Worm (Caenorhabditis elegans) whole organism, late embryonic: ENCODE measurements around the gene R05H10.1.
A peak's percentile ranks its signal among the peaks of the same experiment; 100 is the strongest.

Experiments
- K02D7.2 ChIP-seq: sonication (generic microtip); optimal IDR thresholded peaks from 2 replicates; lab custom pipeline; 2017; ENCODE audit warnings: mild to moderate bottlenecking, missing genetic modification characterization, missing compliant biosample characterization
- K09A11.1 ChIP-seq: sonication (generic microtip); optimal IDR thresholded peaks from 2 replicates; lab custom pipeline; 2017; ENCODE audit warnings: antibody characterized with exemption, mild to moderate bottlenecking, missing genetic modification characterization, missing compliant biosample characterization; ENCODE audit not compliant: insufficient read depth
- T23F11.4 ChIP-seq: fragments of 200-800 bp; sonication (Bioruptor generic); optimal IDR thresholded peaks from 2 replicates; lab custom pipeline; 2018; ENCODE audit warnings: mild to moderate bottlenecking, missing genetic modification characterization, missing compliant biosample characterization
- Y22D7AL.16 ChIP-seq: sonication (generic microtip); optimal IDR thresholded peaks from 2 replicates; lab custom pipeline; 2016; ENCODE audit warnings: missing genetic modification characterization, missing compliant biosample characterization
- ama-1 ChIP-seq: fragments of 150-350 bp; optimal IDR thresholded peaks from 2 replicates; lab custom pipeline; 2014
- ceh-14 ChIP-seq: sonication (generic microtip); optimal IDR thresholded peaks from 2 replicates; lab custom pipeline; 2016; ENCODE audit warnings: missing genotype, missing genetic modification characterization, missing compliant biosample characterization
- ceh-18 ChIP-seq: sonication (generic microtip); optimal IDR thresholded peaks from 2 replicates; lab custom pipeline; 2016; ENCODE audit warnings: missing genetic modification characterization, missing compliant biosample characterization
- ceh-19 ChIP-seq: fragments of 200-800 bp; sonication (Bioruptor generic); optimal IDR thresholded peaks from 2 replicates; lab custom pipeline; 2018; ENCODE audit warnings: mild to moderate bottlenecking, missing genetic modification characterization, missing compliant biosample characterization
- ceh-2 ChIP-seq: sonication (generic microtip); optimal IDR thresholded peaks from 2 replicates; lab custom pipeline; 2016; ENCODE audit warnings: missing genotype, missing genetic modification characterization, missing compliant biosample characterization
- ceh-22 ChIP-seq: sonication (generic microtip); optimal IDR thresholded peaks from 2 replicates; lab custom pipeline; 2017; ENCODE audit warnings: missing biosample characterization, missing genetic modification characterization
- ceh-24 ChIP-seq: sonication (generic microtip); optimal IDR thresholded peaks from 2 replicates; lab custom pipeline; 2016; ENCODE audit warnings: mild to moderate bottlenecking, missing genetic modification characterization, missing compliant biosample characterization
- ceh-30 ChIP-seq: fragments of 150-350 bp; optimal IDR thresholded peaks from 2 replicates; lab custom pipeline; 2014; ENCODE audit warnings: missing biosample characterization, missing genetic modification characterization
- ceh-31 ChIP-seq: sonication (generic microtip); optimal IDR thresholded peaks from 2 replicates; lab custom pipeline; 2016; ENCODE audit warnings: missing genetic modification characterization, missing compliant biosample characterization
- che-1 ChIP-seq: sonication (generic microtip); optimal IDR thresholded peaks from 2 replicates; lab custom pipeline; 2016; ENCODE audit warnings: mild to moderate bottlenecking, missing genetic modification characterization, missing compliant biosample characterization
- dve-1 ChIP-seq: sonication (generic microtip); optimal IDR thresholded peaks from 2 replicates; lab custom pipeline; 2017; ENCODE audit warnings: antibody characterized with exemption, mild to moderate bottlenecking, missing genetic modification characterization, missing compliant biosample characterization
- elt-2 ChIP-seq: sonication (generic microtip); optimal IDR thresholded peaks from 2 replicates; lab custom pipeline; 2016; ENCODE audit warnings: missing genetic modification reagents, missing genetic modification characterization, missing compliant biosample characterization
- ets-4 ChIP-seq: sonication (generic microtip); optimal IDR thresholded peaks from 2 replicates; lab custom pipeline; 2016; ENCODE audit warnings: missing genetic modification characterization, missing compliant biosample characterization
- fax-1 ChIP-seq: sonication (generic microtip); optimal IDR thresholded peaks from 2 replicates; lab custom pipeline; 2016; ENCODE audit warnings: missing genotype, missing genetic modification characterization, missing compliant biosample characterization
- fkh-10 ChIP-seq: fragments of 150-350 bp; optimal IDR thresholded peaks from 2 replicates; lab custom pipeline; 2014; ENCODE audit warnings: missing biosample characterization, missing genetic modification reagents, missing genetic modification characterization
- gmeb-2 ChIP-seq: sonication (generic microtip); optimal IDR thresholded peaks from 2 replicates; lab custom pipeline; 2016; ENCODE audit warnings: missing genetic modification characterization, inconsistent platforms, missing compliant biosample characterization
- hlh-13 ChIP-seq: fragments of 200-800 bp; sonication (Bioruptor generic); optimal IDR thresholded peaks from 2 replicates; lab custom pipeline; 2018; ENCODE audit warnings: mild to moderate bottlenecking, missing genetic modification characterization, missing compliant biosample characterization
- hlh-15 ChIP-seq: sonication (generic microtip); optimal IDR thresholded peaks from 2 replicates; lab custom pipeline; 2016; ENCODE audit warnings: missing genetic modification characterization, missing compliant biosample characterization
- hlh-30 ChIP-seq: sonication (generic microtip); optimal IDR thresholded peaks from 2 replicates; lab custom pipeline; 2017; ENCODE audit warnings: antibody characterized with exemption, missing genetic modification characterization, missing compliant biosample characterization; ENCODE audit not compliant: insufficient read depth
- hlh-8 ChIP-seq: sonication (generic microtip); optimal IDR thresholded peaks from 2 replicates; lab custom pipeline; 2016; ENCODE audit warnings: missing genotype, missing genetic modification characterization, missing compliant biosample characterization
- madf-2 ChIP-seq: sonication (generic microtip); optimal IDR thresholded peaks from 2 replicates; lab custom pipeline; 2017; ENCODE audit warnings: missing genetic modification characterization, missing compliant biosample characterization
- mec-3 ChIP-seq: sonication (generic microtip); optimal IDR thresholded peaks from 2 replicates; lab custom pipeline; 2016; ENCODE audit warnings: borderline replicate concordance, missing genetic modification characterization, missing compliant biosample characterization
- nfya-1 ChIP-seq: sonication (generic microtip); optimal IDR thresholded peaks from 2 replicates; lab custom pipeline; 2017; ENCODE audit warnings: missing genetic modification characterization, mild to moderate bottlenecking, missing compliant biosample characterization, antibody characterized with exemption, moderate library complexity
- nhr-11 ChIP-seq: fragments of 150-350 bp; optimal IDR thresholded peaks from 2 replicates; lab custom pipeline; 2014; ENCODE audit warnings: missing biosample characterization, missing genetic modification characterization
- nhr-232 ChIP-seq: sonication (generic microtip); optimal IDR thresholded peaks from 2 replicates; lab custom pipeline; 2016; ENCODE audit warnings: missing genetic modification characterization, missing compliant biosample characterization
- pag-3 ChIP-seq: sonication (generic microtip); optimal IDR thresholded peaks from 2 replicates; lab custom pipeline; 2016; ENCODE audit warnings: missing compliant biosample characterization, missing genetic modification characterization, borderline replicate concordance
- pat-9 ChIP-seq: fragments of 200-800 bp; sonication (Bioruptor generic); optimal IDR thresholded peaks from 2 replicates; lab custom pipeline; 2018; ENCODE audit warnings: mild to moderate bottlenecking, missing genetic modification characterization, moderate library complexity, missing compliant biosample characterization
- pax-1 ChIP-seq: fragments of 150-350 bp; optimal IDR thresholded peaks from 2 replicates; lab custom pipeline; 2014; ENCODE audit warnings: missing biosample characterization, missing genetic modification characterization
- pha-2 ChIP-seq: sonication (generic microtip); optimal IDR thresholded peaks from 2 replicates; lab custom pipeline; 2017; ENCODE audit warnings: mild to moderate bottlenecking, missing genetic modification characterization, missing compliant biosample characterization
- pha-4 ChIP-seq: fragments of 150-350 bp; optimal IDR thresholded peaks from 2 replicates; lab custom pipeline; 2018; ENCODE audit warnings: missing biosample characterization, missing genetic modification reagents, missing genetic modification characterization
- pros-1 ChIP-seq: fragments of 150-350 bp; optimal IDR thresholded peaks from 2 replicates; lab custom pipeline; 2014; ENCODE audit warnings: missing biosample characterization, missing genetic modification reagents, missing genetic modification characterization
- ref-2 ChIP-seq: sonication (generic microtip); optimal IDR thresholded peaks from 2 replicates; lab custom pipeline; 2016; ENCODE audit warnings: missing genetic modification characterization, missing compliant biosample characterization
- rnt-1 ChIP-seq: sonication (generic microtip); optimal IDR thresholded peaks from 2 replicates; lab custom pipeline; 2016; ENCODE audit warnings: missing genetic modification characterization, missing compliant biosample characterization
- sox-4 ChIP-seq: sonication (generic microtip); optimal IDR thresholded peaks from 2 replicates; lab custom pipeline; 2017; ENCODE audit warnings: mild to moderate bottlenecking, missing genetic modification characterization, inconsistent platforms, missing compliant biosample characterization
- tbx-2 ChIP-seq: sonication (generic microtip); optimal IDR thresholded peaks from 2 replicates; lab custom pipeline; 2016; ENCODE audit warnings: missing genetic modification characterization, missing compliant biosample characterization
- tbx-7 ChIP-seq: sonication (generic microtip); optimal IDR thresholded peaks from 2 replicates; lab custom pipeline; 2016; ENCODE audit warnings: missing genotype, missing genetic modification characterization, missing compliant biosample characterization
- unc-42 ChIP-seq: sonication (generic microtip); optimal IDR thresholded peaks from 2 replicates; lab custom pipeline; 2016; ENCODE audit warnings: missing genotype, missing genetic modification characterization, missing compliant biosample characterization
- unc-86 ChIP-seq: sonication (generic microtip); optimal IDR thresholded peaks from 2 replicates; lab custom pipeline; 2016; ENCODE audit warnings: missing genetic modification characterization, missing compliant biosample characterization
- ztf-16 ChIP-seq: sonication (generic microtip); optimal IDR thresholded peaks from 2 replicates; lab custom pipeline; 2017; ENCODE audit warnings: missing genetic modification characterization, missing compliant biosample characterization

R05H10.1 gene

ce11 chrII:14816086-14816485 lies 35.5 kb upstream of the R05H10.1 start:
- TF ChIP-seq nhr-232 (tag; lab: Kevin White, UChicago) (no peak), dve-1 (tag; lab: Kevin White, UChicago) (no peak), ztf-16 (tag; lab: Kevin White, UChicago) (no peak), ets-4 (tag; lab: Kevin White, UChicago) (no peak), sox-4 (no peak), ceh-22 (no peak), hlh-30 (tag; lab: Kevin White, UChicago) (no peak), hlh-13 (GFP tag; lab: Kevin White, UChicago) (no peak), fax-1 (tag; lab: Kevin White, UChicago) (no peak), pag-3 (no peak)

ce11 chrII:14818376-14818775 lies 33.2 kb upstream of the R05H10.1 start, which contains the start of gene nhr-61:
Gene nhr-61 (minus strand): TSS chrII:14818543.
- TF ChIP-seq nfya-1 (no peak), ceh-24 (tag; lab: Kevin White, UChicago) (no peak), nhr-232 (tag; lab: Kevin White, UChicago) (no peak), K02D7.2 (no peak), ceh-22 (no peak), K09A11.1 (tag; lab: Kevin White, UChicago) (no peak), mec-3 (tag; lab: Kevin White, UChicago) (no peak), sox-4 (no peak), hlh-15 (no peak), gmeb-2 (tag; lab: Kevin White, UChicago) (no peak), ceh-30 (tag; lab: Kevin White, UChicago) (no peak), tbx-7 (tag; lab: Kevin White, UChicago) (no peak), T23F11.4 (GFP tag; lab: Kevin White, UChicago) (no peak), fkh-10 (GFP tag; lab: Kevin White, UChicago) (no peak), pha-4 (tag; lab: Kevin White, UChicago) (no peak)

- TF ChIP-seq K02D7.2 (no peak), dve-1 (tag; lab: Kevin White, UChicago) (peak; percentile 86)
Measured at ce11 chrII:14819258-14819985, 32.2 kb upstream of the R05H10.1 start.

- TF ChIP-seq nhr-232 (tag; lab: Kevin White, UChicago) = no peak
- no peak for TF ChIP-seq ceh-31 (tag; lab: Kevin White, UChicago)
- no peak for TF ChIP-seq ets-4 (tag; lab: Kevin White, UChicago)
- no peak for TF ChIP-seq nhr-11 (tag; lab: Kevin White, UChicago)
- TF ChIP-seq Y22D7AL.16 (tag; lab: Kevin White, UChicago) = no peak
- no peak for TF ChIP-seq pat-9
- TF ChIP-seq hlh-15 = no peak
- TF ChIP-seq ceh-19 (GFP tag; lab: Kevin White, UChicago) = no peak
- no peak for TF ChIP-seq dve-1 (tag; lab: Kevin White, UChicago)
- no peak for TF ChIP-seq K02D7.2
- TF ChIP-seq hlh-13 (GFP tag; lab: Kevin White, UChicago) = no peak
- no peak for TF ChIP-seq tbx-7 (tag; lab: Kevin White, UChicago)
- no peak for TF ChIP-seq nfya-1
- TF ChIP-seq pha-2 (tag; lab: Kevin White, UChicago) = no peak
- TF ChIP-seq ceh-24 (tag; lab: Kevin White, UChicago) = no peak
- no peak for TF ChIP-seq ceh-30 (tag; lab: Kevin White, UChicago)
- TF ChIP-seq che-1 (tag; lab: Kevin White, UChicago) = no peak
- no peak for TF ChIP-seq unc-42
- TF ChIP-seq ceh-18 (tag; lab: Kevin White, UChicago) = no peak
- no peak for TF ChIP-seq madf-2
Measured at ce11 chrII:14820460-14820859, 31.2 kb upstream of the R05H10.1 start.

- TF ChIP-seq hlh-8 (tag; lab: Kevin White, UChicago) (no peak), unc-86 (tag; lab: Kevin White, UChicago) (no peak), ceh-14 (tag; lab: Kevin White, UChicago) (no peak), nfya-1 (peak; percentile 23), mec-3 (tag; lab: Kevin White, UChicago) (no peak), ceh-2 (tag; lab: Kevin White, UChicago) (peak; percentile 22), pax-1 (tag; lab: Kevin White, UChicago) (peak; percentile 49), ref-2 (tag; lab: Kevin White, UChicago) (peak; percentile 60), elt-2 (tag; lab: Kevin White, UChicago) (peak; percentile 54), tbx-2 (tag; lab: Kevin White, UChicago) (peak; percentile 55), sox-4 (no peak), ceh-31 (tag; lab: Kevin White, UChicago) (peak; percentile 54), pha-2 (tag; lab: Kevin White, UChicago) (peak; percentile 46), rnt-1 (tag; lab: Kevin White, UChicago) (peak; percentile 60), dve-1 (tag; lab: Kevin White, UChicago) (peak; percentile 78), ztf-16 (tag; lab: Kevin White, UChicago) (no peak), pros-1 (tag; lab: Kevin White, UChicago) (peak; percentile 23), ceh-18 (tag; lab: Kevin White, UChicago) (peak; percentile 18), ama-1 (lab: Kevin White, UChicago) (no peak)
Measured at ce11 chrII:14822419-14822818, 29.2 kb upstream of the R05H10.1 start.
